Fruit fly (Drosophila melanogaster): Measurements from ENCODE around the gene CG46466.
A peak's percentile ranks its signal among the peaks of the same experiment; 100 is the strongest.

Gene CG46466

DNA sequence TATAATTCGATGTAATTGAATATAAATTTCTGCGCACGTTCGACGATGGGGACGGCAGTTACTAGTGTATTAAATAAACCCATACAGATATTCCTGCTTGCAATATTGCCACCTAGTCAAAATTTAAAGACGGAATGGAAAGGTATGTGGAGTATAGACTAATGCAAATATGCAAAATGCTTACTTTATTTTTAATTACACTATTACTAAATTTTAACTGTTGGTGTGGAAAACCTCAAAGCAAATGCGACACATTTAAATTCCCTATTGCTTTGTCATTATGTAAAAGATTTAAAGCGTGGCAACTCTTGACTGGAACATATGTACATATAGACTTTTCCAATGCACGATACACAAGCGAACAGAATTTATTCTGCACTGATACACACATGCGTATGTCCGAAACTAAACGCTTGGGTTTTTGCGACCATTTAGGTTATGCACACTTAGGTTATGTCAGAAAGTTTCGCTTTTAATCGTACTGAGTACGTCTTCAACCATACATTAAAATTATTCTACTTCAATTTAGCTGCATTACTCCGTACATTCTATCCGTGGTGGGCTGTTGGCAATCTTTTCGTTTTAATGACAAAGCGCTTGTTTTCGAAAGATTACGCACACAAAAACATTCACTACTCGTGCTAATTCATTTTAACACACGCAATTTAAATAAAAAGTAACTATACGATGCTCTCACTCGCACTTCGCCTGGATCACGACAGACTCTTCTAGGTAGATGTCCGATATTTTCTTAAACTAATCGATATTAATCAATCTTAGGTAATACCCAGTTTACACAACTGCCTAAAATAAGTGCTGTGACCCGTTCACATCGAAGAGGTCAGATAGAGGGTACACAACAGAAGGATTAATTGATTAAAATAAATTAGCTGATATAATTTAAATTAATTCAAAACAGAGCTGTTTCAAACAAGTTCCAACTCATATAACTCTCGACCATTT is 2.8 kb downstream of the CG46466 start, which contains the start of gene gw (continued):
- TF ChIP-seq Hmx (GFP tag; optimal IDR thresholded peaks at IDR 0.05): peak; percentile 64
- peak; percentile 87 for TF ChIP-seq row (GFP tag; IDR thresholded peaks at IDR 0.05)
- TF ChIP-seq chif (GFP tag; optimal IDR thresholded peaks at IDR 0.05): peak; percentile 67 to 83
- TF ChIP-seq slbo (GFP tag; IDR thresholded peaks at IDR 0.05): no peak
- TF ChIP-seq sr (GFP tag; IDR thresholded peaks at IDR 0.05): no peak
- peak; percentile 86 for TF ChIP-seq Hsf (GFP tag; optimal IDR thresholded peaks at IDR 0.05)
- no peak for TF ChIP-seq CG2889 (GFP tag; IDR thresholded peaks at IDR 0.05)
- no peak for TF ChIP-seq NfI (GFP tag; optimal IDR thresholded peaks at IDR 0.05)
- peak; percentile 24 for TF ChIP-seq Mes4 (GFP tag; optimal IDR thresholded peaks at IDR 0.05)
- peak; percentile 65 for TF ChIP-seq zen (tag; optimal IDR thresholded peaks at IDR 0.05)
- no peak for TF ChIP-seq NFAT (GFP tag; IDR thresholded peaks at IDR 0.05)
- TF ChIP-seq CG32767 (GFP tag; IDR thresholded peaks at IDR 0.05): peak; percentile 77
- peak; percentile 77; the same call in 2 of the 3 replicates for TF ChIP-seq CG6791 (GFP tag; IDR thresholded peaks at IDR 0.05; ENCODE audit: partially characterized antibody)
- TF ChIP-seq inv (GFP tag; IDR thresholded peaks at IDR 0.05; ENCODE audit: partially characterized antibody): peak; percentile 72
- no peak for TF ChIP-seq gsb (GFP tag; IDR thresholded peaks at IDR 0.05)
- no peak; the same call in 2 of the 3 replicates for TF ChIP-seq CG11093 (GFP tag; IDR thresholded peaks at IDR 0.05)
- TF ChIP-seq dysf (GFP tag; IDR thresholded peaks at IDR 0.05): no peak; the same call in 2 of the 3 replicates
- TF ChIP-seq Oaz (GFP tag; IDR thresholded peaks at IDR 0.05): 0 out of 2 replicates have a peak, but pooled peaks have one; percentile 9
- peak; percentile 40 for TF ChIP-seq CG8290 (GFP tag; optimal IDR thresholded peaks at IDR 0.05)
- peak; percentile 36 to 85 for TF ChIP-seq CG8290 (tag; optimal IDR thresholded peaks at IDR 0.05)
- no peak for TF ChIP-seq Sox102F (GFP tag; optimal IDR thresholded peaks at IDR 0.05)
- no peak for TF ChIP-seq CG12071 (GFP tag; optimal IDR thresholded peaks at IDR 0.05)
- TF ChIP-seq sug (tag; optimal IDR thresholded peaks at IDR 0.05): peak; percentile 70
- no peak for TF ChIP-seq CG15073 (GFP tag; optimal IDR thresholded peaks at IDR 0.05)
- peak; percentile 95 for TF ChIP-seq Med (GFP tag)
- peak; percentile 100 for TF ChIP-seq CG17802 (tag; optimal IDR thresholded peaks at IDR 0.05)
- TF ChIP-seq croc (GFP tag; conservative IDR thresholded peaks at IDR 0.05): peak; percentile 41; the same call in 1 of the 3 replicates
- TF ChIP-seq CG13894 (tag; optimal IDR thresholded peaks at IDR 0.05): no peak
- TF ChIP-seq Camta (GFP tag; optimal IDR thresholded peaks at IDR 0.05): peak; percentile 71
- TF ChIP-seq nom (GFP tag; optimal IDR thresholded peaks at IDR 0.05): peak; percentile 79
- TF ChIP-seq PHDP (tag; optimal IDR thresholded peaks at IDR 0.05): peak; percentile 81
- TF ChIP-seq Fer3 (tag; optimal IDR thresholded peaks at IDR 0.05): peak; percentile 79
- peak; percentile 66 for TF ChIP-seq Six4 (GFP tag; optimal IDR thresholded peaks at IDR 0.05)
- no peak for TF ChIP-seq chinmo (GFP tag; IDR thresholded peaks at IDR 0.05; ENCODE audit: partially characterized antibody)
- peak; percentile 94 for TF ChIP-seq CG11723 (GFP tag; optimal IDR thresholded peaks at IDR 0.05)
- TF ChIP-seq tio (GFP tag; optimal IDR thresholded peaks at IDR 0.05): peak; percentile 74
- TF ChIP-seq Kr (GFP tag; optimal IDR thresholded peaks at IDR 0.05): no peak
- TF ChIP-seq CG4282 (GFP tag; optimal IDR thresholded peaks at IDR 0.05): no peak
- TF ChIP-seq CG7928 (GFP tag; optimal IDR thresholded peaks at IDR 0.05): peak; percentile 31
- TF ChIP-seq CG17361 (GFP tag; IDR thresholded peaks at IDR 0.05): peak; percentile 28; the same call in 1 of the 3 replicates
- TF ChIP-seq NC2β (GFP tag; optimal IDR thresholded peaks at IDR 0.05): peak; percentile 67
- TF ChIP-seq CG14441 (GFP tag; IDR thresholded peaks at IDR 0.05): peak; percentile 67
- TF ChIP-seq Poxn (GFP tag; IDR thresholded peaks at IDR 0.05): no peak
- no peak for TF ChIP-seq Blimp-1 (GFP tag; optimal IDR thresholded peaks at IDR 0.05)
- no peak for TF ChIP-seq Dp (GFP tag; optimal IDR thresholded peaks at IDR 0.05)
- TF ChIP-seq esg (GFP tag; conservative IDR thresholded peaks at IDR 0.05): no peak; the same call in 1 of the 2 replicates
- TF ChIP-seq pfk (GFP tag; optimal IDR thresholded peaks at IDR 0.05): peak; percentile 75
- TF ChIP-seq CG8359 (GFP tag; optimal IDR thresholded peaks at IDR 0.05; ENCODE audit: borderline replicate concordance): peak; percentile 11

Measured in whole organism, embryonic.